Fruit fly (Drosophila melanogaster) whole organism, adult: ENCODE results near the gene Bin1.

Experiments used
- CG12768 ChIP-seq: fragments of 200-800 bp; sonication (Bioruptor generic); optimal IDR thresholded peaks from 2 replicates; lab custom pipeline; 2017; ENCODE audit warnings: missing biosample characterization, missing genetic modification characterization, mild to moderate bottlenecking, moderate library complexity, missing genetic modification reagents
- CG14711 ChIP-seq: fragments of 200-800 bp; sonication (Bioruptor generic); optimal IDR thresholded peaks from 2 replicates; lab custom pipeline; 2018; ENCODE audit warnings: missing biosample characterization, mild to moderate bottlenecking, missing genetic modification characterization, moderate library complexity
- CG1620 ChIP-seq: fragments of 200-800 bp; sonication (Bioruptor generic); optimal IDR thresholded peaks from 2 replicates; lab custom pipeline; 2016; ENCODE audit warnings: missing biosample characterization, missing genetic modification characterization
- CG33017 ChIP-seq: fragments of 200-800 bp; sonication (Bioruptor generic); optimal IDR thresholded peaks from 2 replicates; lab custom pipeline; 2018; ENCODE audit warnings: missing biosample characterization, mild to moderate bottlenecking, missing genetic modification characterization, moderate library complexity
- CG7101 ChIP-seq: fragments of 200-800 bp; sonication (Bioruptor generic); optimal IDR thresholded peaks from 2 replicates; lab custom pipeline; 2018; ENCODE audit warnings: missing biosample characterization, mild to moderate bottlenecking, missing genetic modification characterization, moderate library complexity
- Clk ChIP-seq: fragments of 200-800 bp; sonication (Bioruptor generic); optimal IDR thresholded peaks from 2 replicates; lab custom pipeline; 2017; ENCODE audit warnings: missing biosample characterization, missing genetic modification characterization
- Crg-1 ChIP-seq: fragments of 200-800 bp; sonication (Bioruptor generic); optimal IDR thresholded peaks from 2 replicates; lab custom pipeline; 2016; ENCODE audit warnings: missing biosample characterization, missing genetic modification characterization
- Mnt ChIP-seq: fragments of 200-800 bp; sonication (Bioruptor generic); optimal IDR thresholded peaks from 2 replicates; lab custom pipeline; 2016; ENCODE audit warnings: missing biosample characterization, mild to moderate bottlenecking, missing genetic modification characterization
- bab1 ChIP-seq: fragments of 200-800 bp; sonication (Bioruptor generic); optimal IDR thresholded peaks from 3 replicates; lab custom pipeline; 2019; ENCODE audit warnings: missing biosample characterization, mild to moderate bottlenecking, missing genetic modification characterization, moderate library complexity
- cnc ChIP-seq, 2 experiments: fragments of >200 bp; optimal IDR thresholded peaks; 2 replicates each; lab custom pipeline; 2017
- kay ChIP-seq: fragments of 200-800 bp; sonication (Bioruptor generic); peaks from one replicate; lab custom pipeline; 2016; ENCODE audit warnings: missing biosample characterization, missing genetic modification characterization, borderline replicate concordance
- pad ChIP-seq: fragments of 200-800 bp; sonication (Bioruptor generic); optimal IDR thresholded peaks from 3 replicates; lab custom pipeline; 2017; ENCODE audit warnings: missing biosample characterization, missing genetic modification characterization, mild to moderate bottlenecking, moderate library complexity, missing genetic modification reagents
- tj ChIP-seq: fragments of 200-800 bp; sonication (Bioruptor generic); optimal IDR thresholded peaks from 3 replicates; lab custom pipeline; 2017; ENCODE audit warnings: missing biosample characterization, mild to moderate bottlenecking, missing genetic modification characterization, moderate library complexity

DNA sequence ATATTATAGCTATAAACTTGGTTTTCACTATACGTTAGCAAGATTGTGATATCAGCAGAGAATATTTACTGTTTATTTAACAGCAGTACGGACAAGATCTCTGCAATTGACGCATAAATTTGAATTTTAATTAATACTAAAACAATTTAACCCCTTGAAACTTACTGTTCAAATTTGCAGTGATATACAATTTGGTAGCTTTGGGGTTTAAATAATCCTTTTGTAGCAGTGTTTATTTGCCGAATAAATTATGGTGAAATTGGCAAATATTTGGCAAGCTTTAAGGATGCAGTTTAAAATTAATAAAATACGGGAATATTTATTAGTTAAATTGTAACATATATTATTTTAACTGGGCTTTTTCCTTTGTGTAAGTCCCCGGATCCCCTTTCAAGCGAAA, 28.0 kb upstream of the Bin1 start:
- TF ChIP-seq tj (GFP tag; lab: Kevin White, UChicago) (no peak), CG7101 (tag; lab: Kevin White, UChicago) (no peak), CG1620 (no peak), cnc (optimal IDR thresholded peaks at IDR 0.05; lab: Kevin White, UChicago) (no peak), bab1 (no peak), Crg-1 (no peak), pad (no peak), Mnt (GFP tag; lab: Kevin White, UChicago) (no peak), CG14711 (tag; lab: Kevin White, UChicago) (no peak), Clk (no peak), kay (GFP tag; lab: Kevin White, UChicago) (no peak), CG33017 (no peak), CG12768 (no peak)
